Worm (Caenorhabditis elegans): ENCODE results near the gene rpl-36.

Gene rpl-36

ce11 chrIII:7153747-7154238 lies 26.3 kb upstream of the rpl-36 start, which contains the start of gene ogt-1 (continued):
- TF ChIP-seq aptf-2 (GFP tag; conservative IDR thresholded peaks at IDR 0.05) (peak; percentile 59), dox-1 (GFP tag; IDR thresholded peaks at IDR 0.05) (peak; percentile 65), die-1 (tag; optimal IDR thresholded peaks at IDR 0.05) (peak; percentile 15), ztf-28 (GFP tag; IDR thresholded peaks at IDR 0.05) (no peak), C06A6.2 (GFP tag; conservative IDR thresholded peaks at IDR 0.05) (peak; percentile 65; the same call in 1 of the 2 replicates), akir-1 (GFP tag; optimal IDR thresholded peaks at IDR 0.05) (no peak), Y56A3A.18 (GFP tag; IDR thresholded peaks at IDR 0.05) (no peak), snpc-1.1 (tag; optimal IDR thresholded peaks at IDR 0.05; ENCODE audit: insufficient read depth) (no peak), lin-26 (GFP tag; IDR thresholded peaks at IDR 0.05) (no peak), nfya-1 (tag; optimal IDR thresholded peaks at IDR 0.05; ENCODE audit: borderline replicate concordance, insufficient read depth) (no peak), mxl-1 (tag; optimal IDR thresholded peaks at IDR 0.05) (no peak), attf-5 (GFP tag; optimal IDR thresholded peaks at IDR 0.05) (peak; percentile 44), hsf-1 (GFP tag; IDR thresholded peaks at IDR 0.05) (0 out of 2 replicates have a peak, but pooled peaks have one; percentile 6), B0019.2 (GFP tag; conservative IDR thresholded peaks at IDR 0.05) (no peak), lin-54 (GFP tag; optimal IDR thresholded peaks at IDR 0.05) (peak; percentile 55), T07F8.4 (tag; optimal IDR thresholded peaks at IDR 0.05) (no peak), gei-17 (GFP tag; optimal IDR thresholded peaks at IDR 0.05) (peak; percentile 32), let-526 (GFP tag; IDR thresholded peaks at IDR 0.05) (no peak), mel-28 (tag; optimal IDR thresholded peaks at IDR 0.05; ENCODE audit: borderline replicate concordance) (no peak), nfya-2 (GFP tag; IDR thresholded peaks at IDR 0.05) (no peak), bed-1 (GFP tag; IDR thresholded peaks at IDR 0.05) (no peak), ztf-6 (GFP tag; IDR thresholded peaks at IDR 0.05) (no peak), F10E7.11 (tag; optimal IDR thresholded peaks at IDR 0.05) (no peak), xnd-1 (tag; optimal IDR thresholded peaks at IDR 0.05) (no peak), chd-7 (tag; optimal IDR thresholded peaks at IDR 0.05) (peak; percentile 25), hlh-26 (GFP tag; conservative IDR thresholded peaks at IDR 0.05) (no peak), K11D2.4 (GFP tag; IDR thresholded peaks at IDR 0.05) (peak; percentile 58; the same call in 1 of the 2 replicates), sea-2 (GFP tag; IDR thresholded peaks at IDR 0.05) (no peak), nhr-27 (tag; optimal IDR thresholded peaks at IDR 0.05) (no peak), cebp-1 (GFP tag; IDR thresholded peaks at IDR 0.05) (no peak), cebp-1 (tag; optimal IDR thresholded peaks at IDR 0.05) (peak; percentile 67), F49E8.2 (tag; optimal IDR thresholded peaks at IDR 0.05; ENCODE audit: insufficient read depth) (no peak), dpl-1 (GFP tag; optimal IDR thresholded peaks at IDR 0.05) (no peak), pha-4 (tag; optimal IDR thresholded peaks at IDR 0.05) (no peak), hlh-12 (tag; optimal IDR thresholded peaks at IDR 0.05) (no peak), attf-6 (GFP tag; IDR thresholded peaks at IDR 0.05) (no peak), F23B12.7 (tag; optimal IDR thresholded peaks at IDR 0.05; ENCODE audit: insufficient read depth) (no peak), madf-6 (GFP tag; IDR thresholded peaks at IDR 0.05) (no peak), hmg-20 (GFP tag; IDR thresholded peaks at IDR 0.05) (no peak), rpc-1 (optimal IDR thresholded peaks at IDR 0.05) (no peak), rpc-1 (tag; optimal IDR thresholded peaks at IDR 0.05) (no peak), let-607 (tag; optimal IDR thresholded peaks at IDR 0.05) (peak in 1 of 2 experiments; percentile 2), ceh-58 (GFP tag; IDR thresholded peaks at IDR 0.05) (no peak), unc-62 (GFP tag; optimal IDR thresholded peaks at IDR 0.05) (peak; percentile 28), snpc-4 (GFP tag; optimal IDR thresholded peaks at IDR 0.05) (no peak), snpc-4 (tag; optimal IDR thresholded peaks at IDR 0.05) (peak in 2 of 4 experiments; percentile 56 to 69), madf-8 (GFP tag; conservative IDR thresholded peaks at IDR 0.05) (no peak), lsl-1 (GFP tag; optimal IDR thresholded peaks at IDR 0.05) (no peak), mcd-1 (GFP tag; IDR thresholded peaks at IDR 0.05) (peak; percentile 43)
